Worm (Caenorhabditis elegans) whole organism, dauer: ENCODE results near the gene srx-60.
"Not testable (repeated sequence)": the region's sequence is repeated elsewhere in the genome, so short reads cannot be mapped to it uniquely, and the experiment has no call there.

Source experiments
- unc-62 ChIP-seq: sonication (generic microtip); optimal IDR thresholded peaks from 2 replicates; lab custom pipeline; 2017; ENCODE audit warnings: missing biosample characterization, missing genetic modification reagents, missing genetic modification characterization

Gene srx-60

DNA sequence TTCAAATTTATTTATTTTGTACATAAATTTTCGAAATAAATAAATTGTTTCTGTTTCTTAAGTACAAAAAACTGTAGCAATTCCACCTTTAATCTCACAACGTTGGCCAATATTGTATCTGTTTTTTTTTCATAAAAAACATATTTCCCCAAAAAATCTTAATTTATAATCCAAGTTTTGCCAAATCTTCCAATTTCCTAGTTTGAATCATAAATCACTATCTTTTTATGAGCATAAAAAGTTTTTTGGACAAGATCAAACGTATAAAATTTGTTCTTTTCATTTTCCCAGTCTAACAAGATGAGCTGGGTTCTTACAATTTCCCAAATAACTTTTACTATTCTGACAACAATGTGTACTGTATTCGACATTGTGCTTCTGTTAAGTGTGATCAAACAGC, 19.5 kb downstream of the srx-60 start, which contains the start of gene srxa-4:
srxa-4 (plus strand) TSS at position 301 of the 400 bp plus-strand sequence.
- TF ChIP-seq unc-62 (GFP tag; lab: Kevin White, UChicago) = no peak

DNA sequence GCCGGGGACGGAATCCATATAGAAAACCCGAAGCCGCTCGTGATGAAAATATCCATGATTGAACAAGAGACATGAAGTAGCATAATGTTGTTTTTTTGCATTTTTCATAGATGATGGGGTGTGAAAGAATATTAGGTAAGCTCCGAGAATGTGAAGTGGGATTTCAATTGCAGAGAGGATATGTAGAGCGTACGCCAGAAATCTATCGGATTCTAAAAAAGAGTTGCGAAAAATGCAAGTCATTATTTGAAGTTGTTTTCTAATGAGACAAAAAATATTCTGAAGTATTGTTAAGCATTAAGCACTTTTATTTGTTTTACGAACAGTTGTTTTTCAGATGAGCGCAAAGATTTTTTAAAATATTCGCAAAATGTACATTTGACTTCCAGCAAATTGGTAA, 23.6 kb downstream of the srx-60 start, which contains the start of gene F18E3.10:
F18E3.10 (minus strand) TSS at position 101 of the 400 bp plus-strand sequence.
- TF ChIP-seq unc-62 (GFP tag; lab: Kevin White, UChicago) = no peak

ce11 chrV:7426594-7426993, 25.9 kb downstream of the srx-60 start, which contains the start of gene srw-68:
TSS of gene srw-68 (minus strand) at chrV:7426694.
- no peak for TF ChIP-seq unc-62 (GFP tag; lab: Kevin White, UChicago)

ce11 chrV:7428880-7429279, 28.2 kb downstream of the srx-60 start, which contains the start of gene srw-69:
TSS of gene srw-69 (minus strand) at chrV:7428980.
- TF ChIP-seq unc-62 (GFP tag; lab: Kevin White, UChicago) = no peak

DNA sequence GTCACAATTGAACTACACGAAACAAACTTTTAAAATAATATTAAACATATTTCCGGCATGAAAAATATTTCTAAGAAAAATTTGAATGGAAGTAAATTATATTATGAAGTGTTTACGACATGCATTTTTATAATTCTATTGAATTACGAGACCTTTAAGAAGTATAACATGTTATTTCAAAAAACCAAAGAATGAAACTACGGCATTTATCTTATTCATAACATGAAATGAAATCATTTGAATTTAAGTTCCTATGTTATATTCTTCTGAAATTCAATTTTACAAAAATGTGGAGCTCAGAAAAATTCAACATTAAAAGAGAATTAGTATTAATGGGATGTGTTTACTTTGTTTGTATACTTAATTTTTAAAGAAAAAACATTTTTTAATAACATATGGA, 30.3 kb downstream of the srx-60 start, which contains the start of gene srw-71:
srw-71 (minus strand) TSS at position 101 of the 400 bp plus-strand sequence.
- no peak for TF ChIP-seq unc-62 (GFP tag; lab: Kevin White, UChicago)

- no peak for TF ChIP-seq unc-62 (GFP tag; lab: Kevin White, UChicago)
Measured at ce11 chrV:7432441-7433146, 31.9 kb downstream of the srx-60 start.

ce11 chrV:7434805-7435363, 34.2 kb downstream of the srx-60 start:
- TF ChIP-seq unc-62 (GFP tag; lab: Kevin White, UChicago) = no peak

- TF ChIP-seq unc-62 (GFP tag; lab: Kevin White, UChicago) = no peak
Measured at ce11 chrV:7435376-7436204, 34.9 kb downstream of the srx-60 start, which contains the start of the genes ddo-2 and F25E5.8. TSS of gene ddo-2 (minus strand) at chrV:7435705. TSS of gene F25E5.8 (plus strand) at chrV:7435930.

- TF ChIP-seq unc-62 (GFP tag; lab: Kevin White, UChicago) = no peak
Measured at ce11 chrV:7436509-7436908, 35.8 kb downstream of the srx-60 start.

- no peak for TF ChIP-seq unc-62 (GFP tag; lab: Kevin White, UChicago)
Measured at ce11 chrV:7436911-7437310, 36.2 kb downstream of the srx-60 start.

- TF ChIP-seq unc-62 (GFP tag; lab: Kevin White, UChicago) = no peak
Measured at ce11 chrV:7437538-7437937, 36.9 kb downstream of the srx-60 start, which contains the start of gene F25E5.9. TSS of gene F25E5.9 (minus strand) at chrV:7437919.

DNA sequence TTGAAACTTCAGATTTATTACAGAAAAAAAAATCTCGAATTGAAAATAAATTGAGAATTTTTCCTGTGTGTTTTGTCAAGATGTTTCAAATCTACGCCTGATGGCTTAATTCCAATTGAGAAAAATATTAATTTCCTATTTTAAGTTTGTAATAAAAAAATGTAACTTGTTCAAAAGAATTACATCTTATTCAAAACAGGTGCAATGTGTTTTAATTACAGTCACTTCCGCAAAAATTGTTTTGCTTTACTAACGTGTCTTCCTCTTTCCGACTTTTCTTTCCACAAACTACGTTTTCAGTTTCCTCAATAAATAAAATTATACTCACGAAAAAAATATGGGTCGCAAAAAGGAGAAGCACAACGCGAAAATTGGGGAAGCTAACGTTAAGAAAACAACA, 37.3 kb downstream of the srx-60 start, which contains the start of gene F25E5.16:
F25E5.16 (plus strand) TSS at position 301 of the 400 bp plus-strand sequence.
- TF ChIP-seq unc-62 (GFP tag; lab: Kevin White, UChicago) = no peak

DNA sequence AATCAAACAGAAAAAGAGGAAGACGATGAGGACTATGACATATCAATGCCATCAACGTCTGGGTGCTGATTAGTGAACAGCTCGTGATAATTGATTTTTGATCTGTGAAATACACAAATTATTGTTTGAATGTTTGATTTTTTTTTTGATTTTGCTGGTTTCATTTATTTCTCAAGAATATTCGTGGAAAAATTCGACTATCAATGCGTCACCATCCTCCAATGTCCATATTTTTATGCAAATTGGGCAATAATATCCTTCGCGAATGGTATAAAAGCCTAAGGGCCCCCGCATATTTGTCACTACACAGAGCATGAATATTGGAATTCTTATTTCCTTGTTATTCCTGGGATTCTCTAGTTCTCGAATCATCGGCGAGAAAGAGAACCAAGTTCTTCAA, 39.1 kb downstream of the srx-60 start, which contains the start of gene try-13:
try-13 (plus strand) TSS at position 301 of the 400 bp plus-strand sequence.
- TF ChIP-seq unc-62 (GFP tag; lab: Kevin White, UChicago) = no peak

ce11 chrV:7444331-7444730, 43.6 kb downstream of the srx-60 start, which contains the start of gene nhr-141:
TSS of gene nhr-141 (plus strand) at chrV:7444661.
- not testable (repeated sequence) for TF ChIP-seq unc-62 (GFP tag; lab: Kevin White, UChicago)

DNA sequence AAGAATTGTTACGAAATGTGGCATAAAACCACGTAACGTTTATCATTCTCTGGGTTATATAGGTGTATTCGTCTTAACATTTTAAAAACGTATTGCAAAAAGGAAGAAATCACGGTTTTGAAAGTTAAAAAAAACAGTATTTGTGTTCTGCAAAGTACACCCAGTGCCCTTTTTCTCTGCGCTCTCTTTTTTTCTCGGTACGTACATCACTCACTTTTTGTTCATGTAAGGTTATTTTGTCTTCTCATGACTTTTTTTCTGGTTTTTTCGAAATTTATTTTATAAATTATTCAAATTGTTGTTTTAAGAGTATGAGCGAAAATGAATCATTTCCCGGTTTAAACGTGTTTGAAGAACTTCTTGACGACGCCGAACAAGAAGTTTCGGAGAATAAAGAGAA, 46.3 kb downstream of the srx-60 start, which contains the start of gene F25E5.5:
F25E5.5 (plus strand) TSS at position 301 of the 400 bp plus-strand sequence.
- no peak for TF ChIP-seq unc-62 (GFP tag; lab: Kevin White, UChicago)
